Worm (Caenorhabditis elegans) whole organism, late embryonic: ENCODE results near the gene C49A9.9.
A peak's percentile ranks its signal among the peaks of the same experiment; 100 is the strongest.
"Not testable (repeated sequence)": the region's sequence is repeated elsewhere in the genome, so short reads cannot be mapped to it uniquely, and the experiment has no call there.

ENCODE experiments used
- C38D4.7 ChIP-seq: fragments of 200-800 bp; sonication (Bioruptor generic); optimal IDR thresholded peaks from 2 replicates; lab custom pipeline; 2018; ENCODE audit warnings: mild to moderate bottlenecking, missing genetic modification characterization, moderate library complexity, missing compliant biosample characterization
- K09A11.1 ChIP-seq: sonication (generic microtip); optimal IDR thresholded peaks from 2 replicates; lab custom pipeline; 2017; ENCODE audit warnings: antibody characterized with exemption, mild to moderate bottlenecking, missing genetic modification characterization, missing compliant biosample characterization; ENCODE audit not compliant: insufficient read depth
- Y22D7AL.16 ChIP-seq: sonication (generic microtip); optimal IDR thresholded peaks from 2 replicates; lab custom pipeline; 2016; ENCODE audit warnings: missing genetic modification characterization, missing compliant biosample characterization
- ama-1 ChIP-seq: fragments of 150-350 bp; optimal IDR thresholded peaks from 2 replicates; lab custom pipeline; 2014
- ceh-14 ChIP-seq: sonication (generic microtip); optimal IDR thresholded peaks from 2 replicates; lab custom pipeline; 2016; ENCODE audit warnings: missing genotype, missing genetic modification characterization, missing compliant biosample characterization
- ceh-18 ChIP-seq: sonication (generic microtip); optimal IDR thresholded peaks from 2 replicates; lab custom pipeline; 2016; ENCODE audit warnings: missing genetic modification characterization, missing compliant biosample characterization
- ceh-19 ChIP-seq: fragments of 200-800 bp; sonication (Bioruptor generic); optimal IDR thresholded peaks from 2 replicates; lab custom pipeline; 2018; ENCODE audit warnings: mild to moderate bottlenecking, missing genetic modification characterization, missing compliant biosample characterization
- ceh-2 ChIP-seq: sonication (generic microtip); optimal IDR thresholded peaks from 2 replicates; lab custom pipeline; 2016; ENCODE audit warnings: missing genotype, missing genetic modification characterization, missing compliant biosample characterization
- ceh-24 ChIP-seq: sonication (generic microtip); optimal IDR thresholded peaks from 2 replicates; lab custom pipeline; 2016; ENCODE audit warnings: mild to moderate bottlenecking, missing genetic modification characterization, missing compliant biosample characterization
- ceh-30 ChIP-seq: fragments of 150-350 bp; optimal IDR thresholded peaks from 2 replicates; lab custom pipeline; 2014; ENCODE audit warnings: missing biosample characterization, missing genetic modification characterization
- ceh-34 ChIP-seq: sonication (generic microtip); optimal IDR thresholded peaks from 2 replicates; lab custom pipeline; 2016; ENCODE audit warnings: mild to moderate bottlenecking, missing genetic modification characterization, missing compliant biosample characterization
- ceh-48 ChIP-seq: sonication (generic microtip); optimal IDR thresholded peaks from 2 replicates; lab custom pipeline; 2016; ENCODE audit warnings: missing genetic modification characterization, inconsistent platforms, missing compliant biosample characterization
- dmd-4 ChIP-seq: sonication (generic microtip); optimal IDR thresholded peaks from 2 replicates; lab custom pipeline; 2016; ENCODE audit warnings: borderline replicate concordance, missing genetic modification characterization, missing compliant biosample characterization
- elt-2 ChIP-seq: sonication (generic microtip); optimal IDR thresholded peaks from 2 replicates; lab custom pipeline; 2016; ENCODE audit warnings: missing genetic modification reagents, missing genetic modification characterization, missing compliant biosample characterization
- elt-4 ChIP-seq: sonication (generic microtip); optimal IDR thresholded peaks from 2 replicates; lab custom pipeline; 2016; ENCODE audit warnings: missing genetic modification characterization, missing compliant biosample characterization
- ets-4 ChIP-seq: sonication (generic microtip); optimal IDR thresholded peaks from 2 replicates; lab custom pipeline; 2016; ENCODE audit warnings: missing genetic modification characterization, missing compliant biosample characterization
- eyg-1 ChIP-seq: sonication (generic microtip); optimal IDR thresholded peaks from 2 replicates; lab custom pipeline; 2016; ENCODE audit warnings: missing genotype, missing genetic modification characterization, missing compliant biosample characterization
- fkh-10 ChIP-seq: fragments of 150-350 bp; optimal IDR thresholded peaks from 2 replicates; lab custom pipeline; 2014; ENCODE audit warnings: missing biosample characterization, missing genetic modification reagents, missing genetic modification characterization
- hlh-15 ChIP-seq: sonication (generic microtip); optimal IDR thresholded peaks from 2 replicates; lab custom pipeline; 2016; ENCODE audit warnings: missing genetic modification characterization, missing compliant biosample characterization
- hlh-30 ChIP-seq: sonication (generic microtip); optimal IDR thresholded peaks from 2 replicates; lab custom pipeline; 2017; ENCODE audit warnings: antibody characterized with exemption, missing genetic modification characterization, missing compliant biosample characterization; ENCODE audit not compliant: insufficient read depth
- hlh-6 ChIP-seq: sonication (generic microtip); optimal IDR thresholded peaks from 2 replicates; lab custom pipeline; 2016; ENCODE audit warnings: missing genotype, missing genetic modification characterization, missing compliant biosample characterization
- lim-6 ChIP-seq: sonication (generic microtip); optimal IDR thresholded peaks from 2 replicates; lab custom pipeline; 2016; ENCODE audit warnings: missing genetic modification characterization, missing compliant biosample characterization
- lin-11 ChIP-seq: fragments of 200-800 bp; sonication (Bioruptor generic); optimal IDR thresholded peaks from 2 replicates; lab custom pipeline; 2018; ENCODE audit warnings: mild to moderate bottlenecking, missing genetic modification characterization, missing compliant biosample characterization
- madf-2 ChIP-seq: sonication (generic microtip); optimal IDR thresholded peaks from 2 replicates; lab custom pipeline; 2017; ENCODE audit warnings: missing genetic modification characterization, missing compliant biosample characterization
- nhr-11 ChIP-seq: fragments of 150-350 bp; optimal IDR thresholded peaks from 2 replicates; lab custom pipeline; 2014; ENCODE audit warnings: missing biosample characterization, missing genetic modification characterization
- nhr-232 ChIP-seq: sonication (generic microtip); optimal IDR thresholded peaks from 2 replicates; lab custom pipeline; 2016; ENCODE audit warnings: missing genetic modification characterization, missing compliant biosample characterization
- odd-2 ChIP-seq: sonication (generic microtip); optimal IDR thresholded peaks from 2 replicates; lab custom pipeline; 2017; ENCODE audit warnings: antibody characterized with exemption, mild to moderate bottlenecking, missing genetic modification characterization, missing compliant biosample characterization
- pax-1 ChIP-seq: fragments of 150-350 bp; optimal IDR thresholded peaks from 2 replicates; lab custom pipeline; 2014; ENCODE audit warnings: missing biosample characterization, missing genetic modification characterization
- pqm-1 ChIP-seq: sonication (generic microtip); optimal IDR thresholded peaks from 2 replicates; lab custom pipeline; 2016; ENCODE audit warnings: missing genetic modification characterization, missing compliant biosample characterization
- rnt-1 ChIP-seq: sonication (generic microtip); optimal IDR thresholded peaks from 2 replicates; lab custom pipeline; 2016; ENCODE audit warnings: missing genetic modification characterization, missing compliant biosample characterization
- sdc-2 ChIP-seq: sonication (generic microtip); optimal IDR thresholded peaks from 2 replicates; lab custom pipeline; 2016; ENCODE audit warnings: missing genotype, missing genetic modification characterization, missing compliant biosample characterization
- sox-4 ChIP-seq: sonication (generic microtip); optimal IDR thresholded peaks from 2 replicates; lab custom pipeline; 2017; ENCODE audit warnings: mild to moderate bottlenecking, missing genetic modification characterization, inconsistent platforms, missing compliant biosample characterization
- tbx-2 ChIP-seq: sonication (generic microtip); optimal IDR thresholded peaks from 2 replicates; lab custom pipeline; 2016; ENCODE audit warnings: missing genetic modification characterization, missing compliant biosample characterization
- tbx-7 ChIP-seq: sonication (generic microtip); optimal IDR thresholded peaks from 2 replicates; lab custom pipeline; 2016; ENCODE audit warnings: missing genotype, missing genetic modification characterization, missing compliant biosample characterization
- unc-3 ChIP-seq, 2 experiments: fragments of 200-800 bp in 1 of 2; sonication (Bioruptor generic) in 1 of 2; sonication (generic microtip) in 1 of 2; conservative IDR thresholded peaks in 1 of 2; optimal IDR thresholded peaks in 1 of 2; 2 replicates each; pipeline versions ENCODE4 v1.3.6 to Lab custom; 2016 to 2022; ENCODE audit warnings: missing compliant biosample characterization in 2 of 2, missing genetic modification characterization in 2 of 2, missing genetic modification reagents in 1 of 2
- unc-42 ChIP-seq: sonication (generic microtip); optimal IDR thresholded peaks from 2 replicates; lab custom pipeline; 2016; ENCODE audit warnings: missing genotype, missing genetic modification characterization, missing compliant biosample characterization
- zip-5 ChIP-seq: sonication (generic microtip); optimal IDR thresholded peaks from 2 replicates; lab custom pipeline; 2016; ENCODE audit warnings: missing genetic modification characterization, missing compliant biosample characterization

The C49A9.9 gene

ce11 chrIV:6232769-6233290 is 15.7 kb downstream of the C49A9.9 start, which contains the start of gene F58F9.3:
F58F9.3 (plus strand) TSS chrIV:6233240.
- TF ChIP-seq unc-3 (GFP tag; conservative IDR thresholded peaks at IDR 0.05; lab: Robert Waterston, UW) (no peak), unc-3 (tag; optimal IDR thresholded peaks at IDR 0.05; lab: Kevin White, UChicago) (no peak), pqm-1 (no peak), K09A11.1 (tag; lab: Kevin White, UChicago) (no peak), madf-2 (tag; lab: Kevin White, UChicago) (no peak), ceh-14 (tag; lab: Kevin White, UChicago) (no peak)

- no peak for TF ChIP-seq tbx-2 (tag; lab: Kevin White, UChicago)
These were observed 20.5 kb downstream of the C49A9.9 start, which contains the start of the genes F58F9.6 and F58F9.8 for ce11 chrIV:6237508-6238227. F58F9.6 (minus strand) TSS chrIV:6237608. F58F9.8 (plus strand) TSS chrIV:6238177.

ce11 chrIV:6239993-6240392 is 22.8 kb downstream of the C49A9.9 start, which contains the start of gene F58F9.9:
F58F9.9 (plus strand) TSS chrIV:6240293.
- TF ChIP-seq pqm-1 (no peak), lin-11 (tag; lab: Kevin White, UChicago) (no peak), ceh-24 (tag; lab: Kevin White, UChicago) (no peak), sdc-2 (tag; lab: Kevin White, UChicago) (no peak), rnt-1 (tag; lab: Kevin White, UChicago) (no peak), pax-1 (tag; lab: Kevin White, UChicago) (no peak), eyg-1 (tag; lab: Kevin White, UChicago) (no peak), Y22D7AL.16 (tag; lab: Kevin White, UChicago) (no peak), unc-42 (tag; lab: Kevin White, UChicago) (no peak), ceh-34 (tag; lab: Kevin White, UChicago) (no peak)

ce11 chrIV:6248486-6248885 is 31.3 kb downstream of the C49A9.9 start, which contains the start of gene acox-3:
acox-3 (minus strand) TSS chrIV:6248492.
- TF ChIP-seq rnt-1 (tag; lab: Kevin White, UChicago) (no peak), elt-2 (tag; lab: Kevin White, UChicago) (peak; percentile 22), C38D4.7 (GFP tag; lab: Kevin White, UChicago) (no peak), hlh-6 (tag; lab: Kevin White, UChicago) (no peak), ceh-2 (tag; lab: Kevin White, UChicago) (no peak), hlh-30 (tag; lab: Kevin White, UChicago) (no peak)
- TF ChIP-seq, all 69 proteins: peak for 1

- no peak for TF ChIP-seq ceh-30 (tag; lab: Kevin White, UChicago)
- no peak for TF ChIP-seq zip-5 (tag; lab: Kevin White, UChicago)
These were observed 32.4 kb downstream of the C49A9.9 start, which contains the start of gene F58F9.1 for ce11 chrIV:6249591-6249990. F58F9.1 (plus strand) TSS chrIV:6249841.

- TF ChIP-seq nhr-11, ets-4, ceh-18 (tag; lab: Kevin White, UChicago): not testable (repeated sequence)
These were observed 35.8 kb downstream of the C49A9.9 start, which contains the start of gene T13A10.2 for ce11 chrIV:6253000-6253399. T13A10.2 (plus strand) TSS chrIV:6253300.

ce11 chrIV:6254635-6255034 is 37.5 kb downstream of the C49A9.9 start, which contains the start of gene T13A10.64:
T13A10.64 (plus strand) TSS chrIV:6254935.
- TF ChIP-seq ceh-48 (tag; lab: Kevin White, UChicago): no peak
- no peak for TF ChIP-seq tbx-2 (tag; lab: Kevin White, UChicago)
- no peak for TF ChIP-seq unc-3 (GFP tag; conservative IDR thresholded peaks at IDR 0.05; lab: Robert Waterston, UW)
- no peak for TF ChIP-seq unc-3 (tag; optimal IDR thresholded peaks at IDR 0.05; lab: Kevin White, UChicago)
- no peak for TF ChIP-seq odd-2 (tag; lab: Kevin White, UChicago)
- no peak for TF ChIP-seq nhr-232
- no peak for TF ChIP-seq dmd-4 (tag; lab: Kevin White, UChicago)
- TF ChIP-seq ceh-19 (GFP tag; lab: Kevin White, UChicago): no peak
- no peak for TF ChIP-seq ceh-34 (tag; lab: Kevin White, UChicago)
- TF ChIP-seq hlh-15: no peak
- no peak for TF ChIP-seq unc-42 (tag; lab: Kevin White, UChicago)
- no peak for TF ChIP-seq elt-4 (tag; lab: Kevin White, UChicago)
- no peak for TF ChIP-seq lim-6
- TF ChIP-seq lin-11 (tag; lab: Kevin White, UChicago): no peak
- TF ChIP-seq madf-2 (tag; lab: Kevin White, UChicago): no peak
- TF ChIP-seq tbx-7 (tag; lab: Kevin White, UChicago): no peak
- no peak for TF ChIP-seq fkh-10 (GFP tag; lab: Kevin White, UChicago)
- TF ChIP-seq ets-4 (tag; lab: Kevin White, UChicago): no peak
- no peak for TF ChIP-seq sox-4 (tag; lab: Kevin White, UChicago)
- TF ChIP-seq ama-1: no peak
